Worm (Caenorhabditis elegans): ENCODE measurements around the gene ZK1307.2.
A peak's percentile ranks its signal among the peaks of the same experiment; 100 is the strongest.

The ZK1307.2 gene

DNA sequence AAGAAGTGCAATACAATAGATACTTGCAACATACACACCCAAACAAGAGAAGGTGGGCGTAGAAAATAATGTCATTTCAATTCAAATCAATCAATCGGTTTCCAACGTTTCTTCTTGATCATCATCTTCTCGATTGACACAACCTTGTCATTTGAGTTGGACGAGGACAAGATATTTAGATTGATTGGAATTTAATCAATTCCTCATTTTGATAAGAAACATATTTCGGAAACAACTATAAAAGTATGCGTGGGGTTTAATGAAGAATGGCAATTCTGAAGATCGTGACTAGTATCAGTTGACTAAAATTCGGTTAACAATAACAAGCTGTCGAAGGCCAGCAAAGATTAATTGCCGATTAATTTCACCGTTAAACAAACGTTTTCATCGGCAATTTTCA lies 33.1 kb downstream of the ZK1307.2 start:
- TF ChIP-seq F49E8.2 (tag; optimal IDR thresholded peaks at IDR 0.05; ENCODE audit: borderline replicate concordance) (no peak), Y105C5A.15 (GFP tag; IDR thresholded peaks at IDR 0.05) (no peak), F10B5.3 (tag; optimal IDR thresholded peaks at IDR 0.05) (no peak), lin-13 (GFP tag; optimal IDR thresholded peaks at IDR 0.05) (peak; percentile 21), dmd-6 (GFP tag; IDR thresholded peaks at IDR 0.05) (peak; percentile 89), dve-1 (tag; optimal IDR thresholded peaks at IDR 0.05; ENCODE audit: insufficient read depth) (no peak), zfp-3 (GFP tag; conservative IDR thresholded peaks at IDR 0.05) (0 out of 2 replicates have a peak, but pooled peaks have one; percentile 10), nhr-102 (tag; optimal IDR thresholded peaks at IDR 0.05) (peak; percentile 12), egl-43 (GFP tag; IDR thresholded peaks at IDR 0.05) (no peak), daf-16 (GFP tag; optimal IDR thresholded peaks at IDR 0.05) (no peak), daf-16 (tag; optimal IDR thresholded peaks at IDR 0.05) (peak; percentile 19), nhr-25 (tag; optimal IDR thresholded peaks at IDR 0.05; ENCODE audit: borderline replicate concordance, insufficient read depth) (no peak), unc-130 (GFP tag; optimal IDR thresholded peaks at IDR 0.05) (no peak), ceh-20 (GFP tag; IDR thresholded peaks at IDR 0.05) (0 out of 2 replicates have a peak, but pooled peaks have one; percentile 32), php-3 (GFP tag; IDR thresholded peaks at IDR 0.05) (peak; percentile 76), T20F7.1 (GFP tag; optimal IDR thresholded peaks at IDR 0.05) (peak; percentile 65), aly-2 (tag; optimal IDR thresholded peaks at IDR 0.05) (no peak), lin-1 (GFP tag; IDR thresholded peaks at IDR 0.05) (0 out of 2 replicates have a peak, but pooled peaks have one; percentile 10)

DNA sequence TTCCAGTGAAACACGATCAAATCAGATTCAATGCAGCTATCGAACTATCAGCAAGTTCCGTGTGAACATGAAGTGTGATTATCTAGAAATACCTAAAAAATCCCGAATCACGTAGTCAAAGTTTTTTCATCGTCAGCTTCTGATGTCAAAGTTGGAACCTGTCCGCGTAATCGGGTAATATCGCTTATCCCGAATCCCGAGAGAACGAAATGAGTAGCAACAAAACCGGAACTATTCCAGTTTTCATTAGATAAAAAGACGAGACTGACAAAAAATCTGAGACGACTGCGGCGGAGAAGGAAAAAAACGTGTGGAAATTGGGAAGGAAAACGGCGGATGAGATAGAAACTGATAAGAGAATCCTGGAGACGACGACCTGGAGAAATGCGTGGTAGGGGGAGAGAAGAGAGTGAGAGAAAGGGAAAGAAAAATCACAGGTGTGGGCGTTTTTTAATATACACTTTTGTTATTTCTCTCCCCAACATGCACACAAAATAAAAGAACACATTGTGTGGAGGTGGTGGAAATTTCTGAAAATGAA lies 33.7 kb downstream of the ZK1307.2 start:
- TF ChIP-seq lin-39 (tag; optimal IDR thresholded peaks at IDR 0.05), result no peak
- no peak for TF ChIP-seq nhr-42 (GFP tag; IDR thresholded peaks at IDR 0.05)
- no peak for TF ChIP-seq T26A8.4 (GFP tag; IDR thresholded peaks at IDR 0.05)
- no peak for TF ChIP-seq mxl-2 (GFP tag; conservative IDR thresholded peaks at IDR 0.05)
- no peak; the same call in 1 of the 2 replicates for TF ChIP-seq hmg-1.1 (GFP tag; IDR thresholded peaks at IDR 0.05)
- TF ChIP-seq Y48G9A.11 (GFP tag; IDR thresholded peaks at IDR 0.05), result no peak
- peak; percentile 35 for TF ChIP-seq nhr-48 (tag; optimal IDR thresholded peaks at IDR 0.05)
- TF ChIP-seq unc-62 (GFP tag; optimal IDR thresholded peaks at IDR 0.05 in 1 of 2), result peak in 1 of 2 experiments; percentile 91
- TF ChIP-seq unc-62 (tag; optimal IDR thresholded peaks at IDR 0.05), result no peak
- no peak for TF ChIP-seq egl-27 (tag; optimal IDR thresholded peaks at IDR 0.05)
- no peak for TF ChIP-seq Y105C5A.15 (GFP tag; IDR thresholded peaks at IDR 0.05)
- TF ChIP-seq unc-39 (tag; optimal IDR thresholded peaks at IDR 0.05), result no peak
- TF ChIP-seq lir-3 (tag; optimal IDR thresholded peaks at IDR 0.05), result no peak
- no peak for TF ChIP-seq spr-1 (tag; optimal IDR thresholded peaks at IDR 0.05)
- no peak for TF ChIP-seq spr-3 (GFP tag; optimal IDR thresholded peaks at IDR 0.05)
- TF ChIP-seq mdl-1 (tag; optimal IDR thresholded peaks at IDR 0.05), result peak in 1 of 2 experiments; percentile 60
- TF ChIP-seq ceh-44 (GFP tag; IDR thresholded peaks at IDR 0.05), result no peak
- TF ChIP-seq zip-11 (GFP tag; IDR thresholded peaks at IDR 0.05), result no peak
- TF ChIP-seq zag-1 (tag; optimal IDR thresholded peaks at IDR 0.05), result no peak
- TF ChIP-seq Y75B8A.6 (GFP tag; IDR thresholded peaks at IDR 0.05), result no peak
- peak in 1 of 2 experiments; percentile 0 for TF ChIP-seq hif-1 (tag; optimal IDR thresholded peaks at IDR 0.05)
- TF ChIP-seq nhr-11 (tag; optimal IDR thresholded peaks at IDR 0.05), result peak; percentile 24
- TF ChIP-seq lin-15B (tag; optimal IDR thresholded peaks at IDR 0.05), result no peak
- TF ChIP-seq lsy-2 (tag; optimal IDR thresholded peaks at IDR 0.05), result peak in 1 of 2 experiments; percentile 9
- peak; percentile 6 for TF ChIP-seq ama-1 (optimal IDR thresholded peaks at IDR 0.05)
- no peak for TF ChIP-seq D1046.2 (GFP tag; IDR thresholded peaks at IDR 0.05)
- TF ChIP-seq mes-2 (tag; optimal IDR thresholded peaks at IDR 0.05; ENCODE audit: poor library complexity, severe bottlenecking), result peak; percentile 17
- no peak for TF ChIP-seq ZK337.2 (GFP tag; IDR thresholded peaks at IDR 0.05)
- no peak for TF ChIP-seq madf-5 (GFP tag; IDR thresholded peaks at IDR 0.05)
- TF ChIP-seq nhr-77 (tag; optimal IDR thresholded peaks at IDR 0.05), result no peak
- TF ChIP-seq ctbp-1 (GFP tag; IDR thresholded peaks at IDR 0.05), result no peak
- peak; percentile 14 for TF ChIP-seq zip-2 (tag; optimal IDR thresholded peaks at IDR 0.05)
- TF ChIP-seq R02D3.7 (tag; optimal IDR thresholded peaks at IDR 0.05), result no peak
- TF ChIP-seq ztf-7 (tag; optimal IDR thresholded peaks at IDR 0.05), result no peak
